Worm (Caenorhabditis elegans) whole organism, late embryonic: ENCODE measurements around the gene clec-194.
A peak's percentile ranks its signal among the peaks of the same experiment; 100 is the strongest.
"Not testable (repeated sequence)": the region's sequence is repeated elsewhere in the genome, so short reads cannot be mapped to it uniquely, and the experiment has no call there.

ENCODE experiments used
- C08G9.2 ChIP-seq: sonication (generic microtip); optimal IDR thresholded peaks from 2 replicates; lab custom pipeline; 2016; ENCODE audit warnings: mild to moderate bottlenecking, missing genetic modification characterization, moderate library complexity, missing compliant biosample characterization
- F13H6.1 ChIP-seq: sonication (generic microtip); optimal IDR thresholded peaks from 2 replicates; lab custom pipeline; 2016; ENCODE audit warnings: missing genetic modification characterization, missing compliant biosample characterization
- K02D7.2 ChIP-seq: sonication (generic microtip); optimal IDR thresholded peaks from 2 replicates; lab custom pipeline; 2017; ENCODE audit warnings: mild to moderate bottlenecking, missing genetic modification characterization, missing compliant biosample characterization
- K09A11.1 ChIP-seq: sonication (generic microtip); optimal IDR thresholded peaks from 2 replicates; lab custom pipeline; 2017; ENCODE audit warnings: antibody characterized with exemption, mild to moderate bottlenecking, missing genetic modification characterization, missing compliant biosample characterization; ENCODE audit not compliant: insufficient read depth
- ahr-1 ChIP-seq: sonication (generic microtip); optimal IDR thresholded peaks from 2 replicates; lab custom pipeline; 2016; ENCODE audit warnings: missing genetic modification characterization, missing compliant biosample characterization
- ceh-18 ChIP-seq: sonication (generic microtip); optimal IDR thresholded peaks from 2 replicates; lab custom pipeline; 2016; ENCODE audit warnings: missing genetic modification characterization, missing compliant biosample characterization
- ceh-19 ChIP-seq: fragments of 200-800 bp; sonication (Bioruptor generic); optimal IDR thresholded peaks from 2 replicates; lab custom pipeline; 2018; ENCODE audit warnings: mild to moderate bottlenecking, missing genetic modification characterization, missing compliant biosample characterization
- ceh-24 ChIP-seq: sonication (generic microtip); optimal IDR thresholded peaks from 2 replicates; lab custom pipeline; 2016; ENCODE audit warnings: mild to moderate bottlenecking, missing genetic modification characterization, missing compliant biosample characterization
- ceh-30 ChIP-seq: fragments of 150-350 bp; optimal IDR thresholded peaks from 2 replicates; lab custom pipeline; 2014; ENCODE audit warnings: missing biosample characterization, missing genetic modification characterization
- ceh-31 ChIP-seq: sonication (generic microtip); optimal IDR thresholded peaks from 2 replicates; lab custom pipeline; 2016; ENCODE audit warnings: missing genetic modification characterization, missing compliant biosample characterization
- ceh-34 ChIP-seq: sonication (generic microtip); optimal IDR thresholded peaks from 2 replicates; lab custom pipeline; 2016; ENCODE audit warnings: mild to moderate bottlenecking, missing genetic modification characterization, missing compliant biosample characterization
- ceh-45 ChIP-seq: fragments of 200-800 bp; sonication (Bioruptor generic); IDR thresholded peaks from 2 replicates; pipeline ENCODE4 v1.3.6; 2022; ENCODE audit warnings: missing genetic modification reagents, missing genetic modification characterization, missing compliant biosample characterization
- ceh-48 ChIP-seq: sonication (generic microtip); optimal IDR thresholded peaks from 2 replicates; lab custom pipeline; 2016; ENCODE audit warnings: missing genetic modification characterization, inconsistent platforms, missing compliant biosample characterization
- ceh-6 ChIP-seq: fragments of 200-800 bp; sonication (Bioruptor generic); optimal IDR thresholded peaks from 2 replicates; lab custom pipeline; 2018; ENCODE audit warnings: mild to moderate bottlenecking, missing genetic modification characterization, missing compliant biosample characterization
- che-1 ChIP-seq: sonication (generic microtip); optimal IDR thresholded peaks from 2 replicates; lab custom pipeline; 2016; ENCODE audit warnings: mild to moderate bottlenecking, missing genetic modification characterization, missing compliant biosample characterization
- dmd-4 ChIP-seq: sonication (generic microtip); optimal IDR thresholded peaks from 2 replicates; lab custom pipeline; 2016; ENCODE audit warnings: borderline replicate concordance, missing genetic modification characterization, missing compliant biosample characterization
- dve-1 ChIP-seq: sonication (generic microtip); optimal IDR thresholded peaks from 2 replicates; lab custom pipeline; 2017; ENCODE audit warnings: antibody characterized with exemption, mild to moderate bottlenecking, missing genetic modification characterization, missing compliant biosample characterization
- elt-2 ChIP-seq: sonication (generic microtip); optimal IDR thresholded peaks from 2 replicates; lab custom pipeline; 2016; ENCODE audit warnings: missing genetic modification reagents, missing genetic modification characterization, missing compliant biosample characterization
- ets-4 ChIP-seq: sonication (generic microtip); optimal IDR thresholded peaks from 2 replicates; lab custom pipeline; 2016; ENCODE audit warnings: missing genetic modification characterization, missing compliant biosample characterization
- hlh-13 ChIP-seq: fragments of 200-800 bp; sonication (Bioruptor generic); optimal IDR thresholded peaks from 2 replicates; lab custom pipeline; 2018; ENCODE audit warnings: mild to moderate bottlenecking, missing genetic modification characterization, missing compliant biosample characterization
- hlh-30 ChIP-seq: sonication (generic microtip); optimal IDR thresholded peaks from 2 replicates; lab custom pipeline; 2017; ENCODE audit warnings: antibody characterized with exemption, missing genetic modification characterization, missing compliant biosample characterization; ENCODE audit not compliant: insufficient read depth
- hlh-6 ChIP-seq: sonication (generic microtip); optimal IDR thresholded peaks from 2 replicates; lab custom pipeline; 2016; ENCODE audit warnings: missing genotype, missing genetic modification characterization, missing compliant biosample characterization
- lim-6 ChIP-seq: sonication (generic microtip); optimal IDR thresholded peaks from 2 replicates; lab custom pipeline; 2016; ENCODE audit warnings: missing genetic modification characterization, missing compliant biosample characterization
- lin-11 ChIP-seq: fragments of 200-800 bp; sonication (Bioruptor generic); optimal IDR thresholded peaks from 2 replicates; lab custom pipeline; 2018; ENCODE audit warnings: mild to moderate bottlenecking, missing genetic modification characterization, missing compliant biosample characterization
- madf-2 ChIP-seq: sonication (generic microtip); optimal IDR thresholded peaks from 2 replicates; lab custom pipeline; 2017; ENCODE audit warnings: missing genetic modification characterization, missing compliant biosample characterization
- nfya-1 ChIP-seq: sonication (generic microtip); optimal IDR thresholded peaks from 2 replicates; lab custom pipeline; 2017; ENCODE audit warnings: missing genetic modification characterization, mild to moderate bottlenecking, missing compliant biosample characterization, antibody characterized with exemption, moderate library complexity
- nhr-11 ChIP-seq: fragments of 150-350 bp; optimal IDR thresholded peaks from 2 replicates; lab custom pipeline; 2014; ENCODE audit warnings: missing biosample characterization, missing genetic modification characterization
- nhr-232 ChIP-seq: sonication (generic microtip); optimal IDR thresholded peaks from 2 replicates; lab custom pipeline; 2016; ENCODE audit warnings: missing genetic modification characterization, missing compliant biosample characterization
- npax-4 ChIP-seq: sonication (generic microtip); optimal IDR thresholded peaks from 2 replicates; lab custom pipeline; 2016; ENCODE audit warnings: missing genetic modification characterization, missing compliant biosample characterization
- odd-2 ChIP-seq: sonication (generic microtip); optimal IDR thresholded peaks from 2 replicates; lab custom pipeline; 2017; ENCODE audit warnings: antibody characterized with exemption, mild to moderate bottlenecking, missing genetic modification characterization, missing compliant biosample characterization
- pag-3 ChIP-seq: sonication (generic microtip); optimal IDR thresholded peaks from 2 replicates; lab custom pipeline; 2016; ENCODE audit warnings: missing compliant biosample characterization, missing genetic modification characterization, borderline replicate concordance
- pax-1 ChIP-seq: fragments of 150-350 bp; optimal IDR thresholded peaks from 2 replicates; lab custom pipeline; 2014; ENCODE audit warnings: missing biosample characterization, missing genetic modification characterization
- pha-2 ChIP-seq: sonication (generic microtip); optimal IDR thresholded peaks from 2 replicates; lab custom pipeline; 2017; ENCODE audit warnings: mild to moderate bottlenecking, missing genetic modification characterization, missing compliant biosample characterization
- ref-2 ChIP-seq: sonication (generic microtip); optimal IDR thresholded peaks from 2 replicates; lab custom pipeline; 2016; ENCODE audit warnings: missing genetic modification characterization, missing compliant biosample characterization
- rnt-1 ChIP-seq: sonication (generic microtip); optimal IDR thresholded peaks from 2 replicates; lab custom pipeline; 2016; ENCODE audit warnings: missing genetic modification characterization, missing compliant biosample characterization
- sdc-2 ChIP-seq: sonication (generic microtip); optimal IDR thresholded peaks from 2 replicates; lab custom pipeline; 2016; ENCODE audit warnings: missing genotype, missing genetic modification characterization, missing compliant biosample characterization
- syd-9 ChIP-seq: sonication (generic microtip); optimal IDR thresholded peaks from 2 replicates; lab custom pipeline; 2016; ENCODE audit warnings: mild to moderate bottlenecking, missing genetic modification characterization, moderate library complexity, missing compliant biosample characterization
- tbx-7 ChIP-seq: sonication (generic microtip); optimal IDR thresholded peaks from 2 replicates; lab custom pipeline; 2016; ENCODE audit warnings: missing genotype, missing genetic modification characterization, missing compliant biosample characterization
- ttx-3 ChIP-seq: sonication (generic microtip); optimal IDR thresholded peaks from 2 replicates; lab custom pipeline; 2016; ENCODE audit warnings: missing genetic modification reagents, missing genetic modification characterization, missing compliant biosample characterization
- unc-42 ChIP-seq: sonication (generic microtip); optimal IDR thresholded peaks from 2 replicates; lab custom pipeline; 2016; ENCODE audit warnings: missing genotype, missing genetic modification characterization, missing compliant biosample characterization
- zip-5 ChIP-seq: sonication (generic microtip); optimal IDR thresholded peaks from 2 replicates; lab custom pipeline; 2016; ENCODE audit warnings: missing genetic modification characterization, missing compliant biosample characterization
- ztf-16 ChIP-seq: sonication (generic microtip); optimal IDR thresholded peaks from 2 replicates; lab custom pipeline; 2017; ENCODE audit warnings: missing genetic modification characterization, missing compliant biosample characterization

Gene clec-194

ce11 chrIV:16842873-16843272, 11.4 kb downstream of the clec-194 start, which contains the start of gene Y116A8A.150:
Gene Y116A8A.150 (minus strand): TSS chrIV:16842973.
- TF ChIP-seq sdc-2; ceh-45 (GFP tag; lab: Robert Waterston, UW); ceh-34 (tag; lab: Kevin White, UChicago): not testable (repeated sequence)

ce11 chrIV:16845376-16845775, 13.9 kb downstream of the clec-194 start:
- peak; percentile 4 for TF ChIP-seq ceh-18 (tag; lab: Kevin White, UChicago)

- TF ChIP-seq pag-3 (tag; lab: Kevin White, UChicago) (no peak), ceh-30 (tag; lab: Kevin White, UChicago) (no peak), npax-4 (tag; lab: Kevin White, UChicago) (no peak), dmd-4 (tag; lab: Kevin White, UChicago) (no peak), lim-6 (tag; lab: Kevin White, UChicago) (no peak), ref-2 (tag; lab: Kevin White, UChicago) (no peak)
These were observed 23.3 kb downstream of the clec-194 start, which contains the start of gene map-2 for ce11 chrIV:16854790-16855189. Gene map-2 (minus strand): TSS chrIV:16854890.

- TF ChIP-seq ceh-6 (GFP tag; lab: Kevin White, UChicago) (no peak), tbx-7 (tag; lab: Kevin White, UChicago) (no peak), K02D7.2 (tag; lab: Kevin White, UChicago) (no peak), ttx-3 (tag; lab: Kevin White, UChicago) (no peak), hlh-6 (tag; lab: Kevin White, UChicago) (no peak), pag-3 (tag; lab: Kevin White, UChicago) (no peak), C08G9.2 (tag; lab: Kevin White, UChicago) (no peak), ceh-31 (tag; lab: Kevin White, UChicago) (no peak), K09A11.1 (tag; lab: Kevin White, UChicago) (no peak), pha-2 (tag; lab: Kevin White, UChicago) (no peak), odd-2 (tag; lab: Kevin White, UChicago) (no peak), syd-9 (tag; lab: Kevin White, UChicago) (no peak), ets-4 (tag; lab: Kevin White, UChicago) (no peak), unc-42 (tag; lab: Kevin White, UChicago) (no peak)
These were observed 29.2 kb downstream of the clec-194 start for ce11 chrIV:16860702-16861101.

- TF ChIP-seq elt-2 (tag; lab: Kevin White, UChicago) (peak; percentile 81), pag-3 (tag; lab: Kevin White, UChicago) (no peak), ztf-16 (tag; lab: Kevin White, UChicago) (peak; percentile 38), dve-1 (tag; lab: Kevin White, UChicago) (no peak), nhr-11 (tag; lab: Kevin White, UChicago) (no peak), lin-11 (tag; lab: Kevin White, UChicago) (peak; percentile 44), nfya-1 (tag; lab: Kevin White, UChicago) (peak; percentile 55), zip-5 (peak; percentile 12), C08G9.2 (tag; lab: Kevin White, UChicago) (no peak), che-1 (tag; lab: Kevin White, UChicago) (peak; percentile 58), ttx-3 (tag; lab: Kevin White, UChicago) (peak; percentile 71), tbx-7 (tag; lab: Kevin White, UChicago) (no peak), ceh-48 (tag; lab: Kevin White, UChicago) (peak; percentile 53), nhr-232 (peak; percentile 32), pax-1 (tag; lab: Kevin White, UChicago) (no peak), ceh-19 (GFP tag; lab: Kevin White, UChicago) (peak; percentile 53), ceh-31 (tag; lab: Kevin White, UChicago) (peak; percentile 60), F13H6.1 (peak; percentile 39), pha-2 (tag; lab: Kevin White, UChicago) (peak; percentile 50), ahr-1 (tag; lab: Kevin White, UChicago) (peak; percentile 47), madf-2 (tag; lab: Kevin White, UChicago) (peak; percentile 9), ceh-45 (GFP tag; lab: Robert Waterston, UW) (no peak), ceh-34 (tag; lab: Kevin White, UChicago) (peak; percentile 77), ceh-24 (tag; lab: Kevin White, UChicago) (no peak), ceh-18 (tag; lab: Kevin White, UChicago) (peak; percentile 20), rnt-1 (tag; lab: Kevin White, UChicago) (peak; percentile 27), hlh-30 (no peak), npax-4 (tag; lab: Kevin White, UChicago) (no peak), hlh-13 (GFP tag; lab: Kevin White, UChicago) (no peak), unc-42 (tag; lab: Kevin White, UChicago) (peak; percentile 82)
These were observed 32.0 kb downstream of the clec-194 start, which contains the start of the genes mel-46 and lsy-13 for ce11 chrIV:16863431-16863895. Gene mel-46 (minus strand): TSS chrIV:16863481. Gene lsy-13 (plus strand): TSS chrIV:16863870.
